Fruit fly (Drosophila melanogaster): ENCODE results near the gene Dref.

Dref gene

DNA sequence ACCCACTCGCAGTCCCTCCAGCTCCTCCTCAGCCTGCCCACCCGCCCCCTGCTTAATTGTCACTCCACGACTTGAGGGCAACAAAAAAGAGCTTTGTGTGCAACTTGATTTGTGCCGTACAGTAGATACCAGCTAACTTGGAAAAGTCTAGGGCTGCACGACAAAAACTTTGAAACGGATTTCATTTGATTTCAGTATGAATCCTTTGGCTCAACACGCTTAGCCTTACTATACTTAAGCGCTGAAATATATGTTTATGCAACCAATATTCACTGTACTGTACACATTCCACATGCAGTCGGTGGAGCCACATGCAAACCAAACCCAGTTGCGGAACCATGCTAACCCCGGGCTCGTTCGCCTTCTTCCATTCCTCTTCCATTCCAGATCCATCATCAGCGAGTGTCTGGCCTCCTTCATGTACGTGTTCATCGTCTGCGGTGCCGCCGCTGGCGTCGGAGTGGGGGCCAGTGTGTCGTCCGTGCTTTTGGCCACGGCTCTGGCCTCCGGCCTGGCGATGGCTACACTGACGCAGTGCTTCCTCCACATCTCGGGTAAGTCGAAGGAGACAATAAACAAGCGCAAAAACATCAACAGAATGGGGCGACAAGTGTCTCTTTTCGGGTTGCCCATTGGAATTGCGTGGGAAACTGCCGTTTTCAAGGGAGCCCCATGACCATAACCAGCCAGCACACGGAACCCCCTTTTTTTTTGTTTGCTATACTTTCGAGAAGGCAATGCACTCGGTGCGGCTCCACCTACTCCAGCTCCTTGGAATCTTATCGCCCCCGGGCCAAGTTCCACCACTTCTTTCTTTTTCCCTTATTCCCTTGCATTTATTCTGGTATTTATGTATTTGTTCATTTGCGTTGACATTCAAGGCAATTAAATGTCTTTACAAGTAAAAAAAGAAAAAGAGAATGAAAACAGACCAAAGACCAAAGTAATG is 19.6 kb upstream of the Dref start (continued):
- TF ChIP-seq CG7368 (GFP tag; optimal IDR thresholded peaks at IDR 0.05) (peak; percentile 91), CG6163 (GFP tag; IDR thresholded peaks at IDR 0.05) (peak; percentile 97), CG34406 (GFP tag; optimal IDR thresholded peaks at IDR 0.05) (peak; percentile 91), Smox (GFP tag; optimal IDR thresholded peaks at IDR 0.05) (peak; percentile 89), CG16779 (tag; optimal IDR thresholded peaks at IDR 0.05) (peak; percentile 72), svp (GFP tag) (peak; percentile 97), dsx (GFP tag; optimal IDR thresholded peaks at IDR 0.05; ENCODE audit: poor library complexity, severe bottlenecking) (peak; percentile 94), Ets21C (GFP tag; optimal IDR thresholded peaks at IDR 0.05) (peak; percentile 88), CG10631 (GFP tag; optimal IDR thresholded peaks at IDR 0.05) (peak; percentile 94), CG8119 (GFP tag; IDR thresholded peaks at IDR 0.05) (peak; percentile 90), Hr39 (GFP tag; optimal IDR thresholded peaks at IDR 0.05) (peak; percentile 93)

DNA sequence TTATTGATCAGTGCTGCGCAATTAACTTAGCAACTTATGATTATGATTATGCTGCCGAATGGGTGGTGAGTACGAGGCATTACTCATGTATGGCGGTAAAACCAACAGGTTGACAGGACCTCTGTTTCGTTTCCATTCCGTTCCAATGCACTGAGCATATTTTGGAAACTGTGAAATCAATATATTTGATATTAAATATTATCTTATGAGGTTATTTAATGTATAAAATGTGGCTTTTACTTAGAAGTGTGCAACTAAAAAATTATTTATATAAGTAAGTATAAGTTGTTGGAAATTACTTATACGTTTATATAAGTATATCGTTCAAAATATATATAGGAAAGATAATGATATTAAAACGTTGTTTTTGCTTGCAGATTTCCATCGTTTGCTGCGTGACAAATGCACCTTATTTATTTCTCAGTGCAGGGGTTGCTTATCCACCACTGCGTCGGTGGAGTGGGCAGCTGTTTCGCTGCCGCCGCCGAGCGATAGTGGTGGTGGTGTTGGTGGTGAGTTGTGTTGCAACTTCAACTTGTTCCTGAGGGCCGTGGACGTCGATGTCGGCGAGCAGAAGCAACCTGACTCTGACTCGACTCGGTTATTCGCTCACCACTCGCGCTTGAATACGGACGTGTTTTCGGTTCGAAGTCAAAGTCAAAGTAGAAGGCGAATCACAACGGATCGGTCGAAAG is 17.2 kb upstream of the Dref start, which contains the start of gene bib:
Gene bib (plus strand): TSS at position 568 of the 695 bp plus-strand sequence.
- TF ChIP-seq CG6163 (GFP tag; IDR thresholded peaks at IDR 0.05) (peak; percentile 75; the same call in 2 of the 3 replicates), CG15336 (GFP tag; IDR thresholded peaks at IDR 0.05) (peak; percentile 80), CG8319 (GFP tag; optimal IDR thresholded peaks at IDR 0.05) (peak; percentile 75), Eip78C (GFP tag) (peak; percentile 96), CG16779 (tag; optimal IDR thresholded peaks at IDR 0.05) (peak; percentile 82), CG4318 (GFP tag; optimal IDR thresholded peaks at IDR 0.05) (peak; percentile 84), fkh (GFP tag; optimal IDR thresholded peaks at IDR 0.05) (peak; percentile 25), CG9139 (GFP tag; optimal IDR thresholded peaks at IDR 0.05) (peak; percentile 86), Blimp-1 (GFP tag; optimal IDR thresholded peaks at IDR 0.05) (peak; percentile 51), CG11762 (GFP tag; optimal IDR thresholded peaks at IDR 0.05; ENCODE audit: insufficient read depth) (peak; percentile 87), vri (GFP tag; optimal IDR thresholded peaks at IDR 0.05) (peak; percentile 79), Ets21C (GFP tag; optimal IDR thresholded peaks at IDR 0.05) (peak; percentile 50), Gug (GFP tag; IDR thresholded peaks at IDR 0.05) (peak; percentile 41; the same call in 1 of the 2 replicates), CG1621 (tag; optimal IDR thresholded peaks at IDR 0.05) (peak; percentile 76), Smox (GFP tag; optimal IDR thresholded peaks at IDR 0.05) (peak; percentile 80), pdm3 (GFP tag; optimal IDR thresholded peaks at IDR 0.05) (peak; percentile 82), Eip75B (GFP tag; optimal IDR thresholded peaks at IDR 0.05) (peak; percentile 81), Eip93F (GFP tag; optimal IDR thresholded peaks at IDR 0.05) (peak; percentile 60), Sox14 (GFP tag; optimal IDR thresholded peaks at IDR 0.05) (peak; percentile 75), Lpt (GFP tag; optimal IDR thresholded peaks at IDR 0.05) (peak; percentile 85), Sox15 (GFP tag; optimal IDR thresholded peaks at IDR 0.05) (peak; percentile 67), achi (GFP tag; optimal IDR thresholded peaks at IDR 0.05) (peak; percentile 91), CG8119 (GFP tag; IDR thresholded peaks at IDR 0.05) (peak; percentile 89), salr (GFP tag; optimal IDR thresholded peaks at IDR 0.05) (peak; percentile 76 to 93), CG10631 (GFP tag; optimal IDR thresholded peaks at IDR 0.05) (peak; percentile 93), esn (GFP tag; optimal IDR thresholded peaks at IDR 0.05) (peak; percentile 90), CG3919 (GFP tag; optimal IDR thresholded peaks at IDR 0.05) (peak; percentile 93), CG31627 (GFP tag; optimal IDR thresholded peaks at IDR 0.05) (peak; percentile 59), CG3032 (tag; optimal IDR thresholded peaks at IDR 0.05) (peak; percentile 93), cyc (GFP tag; optimal IDR thresholded peaks at IDR 0.05) (peak; percentile 76), CG11294 (GFP tag; IDR thresholded peaks at IDR 0.05) (peak; percentile 54; the same call in 1 of the 2 replicates), OdsH (GFP tag; optimal IDR thresholded peaks at IDR 0.05) (peak; percentile 91), svp (GFP tag) (peak; percentile 90), Hr39 (GFP tag; optimal IDR thresholded peaks at IDR 0.05) (peak; percentile 54), Met (GFP tag; optimal IDR thresholded peaks at IDR 0.05) (peak; percentile 85), Sox102F (GFP tag; optimal IDR thresholded peaks at IDR 0.05) (peak; percentile 84), Hr38 (GFP tag; optimal IDR thresholded peaks at IDR 0.05) (no peak), eg (GFP tag; IDR thresholded peaks at IDR 0.05) (peak; percentile 63), dsx (GFP tag; optimal IDR thresholded peaks at IDR 0.05; ENCODE audit: poor library complexity, severe bottlenecking) (peak; percentile 91), lz (GFP tag; optimal IDR thresholded peaks at IDR 0.05) (peak; percentile 62), acj6 (GFP tag; optimal IDR thresholded peaks at IDR 0.05) (peak; percentile 90), CG10669 (GFP tag; optimal IDR thresholded peaks at IDR 0.05) (peak; percentile 90), CG11902 (GFP tag; optimal IDR thresholded peaks at IDR 0.05) (peak; percentile 64)
